Worm (Caenorhabditis elegans): ENCODE data around the gene scl-9.

scl-9 gene

DNA sequence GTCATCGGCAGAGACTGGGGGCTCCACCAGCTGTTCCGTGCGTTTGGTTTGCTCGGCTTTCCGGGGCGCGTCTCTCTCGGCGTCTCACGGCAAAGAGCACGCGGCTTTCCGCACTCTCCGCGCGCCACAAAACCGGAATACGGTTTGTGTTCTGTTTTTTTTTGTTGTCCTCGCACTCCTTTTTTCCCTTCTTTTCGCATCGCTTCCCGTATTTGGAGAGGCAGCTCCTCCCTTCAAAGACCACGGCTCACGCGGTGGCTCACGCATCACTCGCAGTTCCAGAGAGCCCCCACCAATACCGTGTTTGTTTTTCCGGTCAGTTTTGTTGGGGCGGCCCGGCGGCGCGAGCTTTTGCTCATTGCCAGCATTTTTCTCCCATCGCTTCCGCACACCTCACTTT lies 24.1 kb upstream of the scl-9 start:
- TF ChIP-seq fkh-10 (GFP tag; optimal IDR thresholded peaks at IDR 0.05) (no peak), dve-1 (tag; optimal IDR thresholded peaks at IDR 0.05) (no peak), nhr-232 (tag; optimal IDR thresholded peaks at IDR 0.05) (no peak), pat-9 (tag; optimal IDR thresholded peaks at IDR 0.05) (no peak), ceh-22 (tag; optimal IDR thresholded peaks at IDR 0.05) (no peak), fax-1 (tag; optimal IDR thresholded peaks at IDR 0.05) (peak; percentile 57), hlh-6 (tag; optimal IDR thresholded peaks at IDR 0.05) (peak; percentile 54), ceh-18 (tag; optimal IDR thresholded peaks at IDR 0.05) (no peak), pag-3 (tag; optimal IDR thresholded peaks at IDR 0.05; ENCODE audit: borderline replicate concordance) (no peak), unc-86 (tag; optimal IDR thresholded peaks at IDR 0.05) (no peak), elt-4 (tag; optimal IDR thresholded peaks at IDR 0.05) (peak; percentile 55), nfya-1 (tag; optimal IDR thresholded peaks at IDR 0.05) (no peak), ahr-1 (tag; optimal IDR thresholded peaks at IDR 0.05) (no peak), C08G9.2 (tag; optimal IDR thresholded peaks at IDR 0.05) (peak; percentile 36), tbx-2 (tag; optimal IDR thresholded peaks at IDR 0.05) (peak; percentile 21)

DNA sequence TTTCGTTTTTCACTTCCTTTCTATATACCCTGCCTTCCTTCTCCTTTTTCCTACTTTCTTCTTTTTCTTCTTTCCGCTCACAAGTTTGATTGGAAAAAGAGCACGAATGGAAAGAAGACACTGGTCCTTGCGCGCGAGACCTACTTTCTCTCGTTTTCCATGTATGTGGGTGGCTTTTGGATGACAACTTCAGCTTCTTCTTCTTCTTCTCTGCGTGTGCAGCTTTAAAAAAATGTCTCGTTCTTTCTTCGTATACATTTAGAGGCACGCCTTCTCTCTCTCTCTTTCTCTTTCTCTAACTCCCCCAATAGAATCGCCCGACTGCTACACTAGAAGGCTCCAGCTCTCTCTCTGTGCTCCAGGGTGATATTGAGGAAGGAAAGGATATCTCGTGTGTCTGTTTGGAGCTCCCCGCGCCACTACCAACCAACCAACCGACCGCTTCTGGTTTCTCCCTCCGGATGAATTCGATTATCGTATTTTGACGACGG lies 21.1 kb upstream of the scl-9 start:
- TF ChIP-seq fkh-6 (tag; optimal IDR thresholded peaks at IDR 0.05) (peak; percentile 1), ceh-18 (tag; optimal IDR thresholded peaks at IDR 0.05) (peak; percentile 20), ets-4 (tag; optimal IDR thresholded peaks at IDR 0.05) (no peak), ceh-31 (tag; optimal IDR thresholded peaks at IDR 0.05) (peak; percentile 36), nfya-1 (tag; optimal IDR thresholded peaks at IDR 0.05) (peak; percentile 33), ceh-19 (GFP tag; optimal IDR thresholded peaks at IDR 0.05) (peak; percentile 33), gmeb-2 (tag; optimal IDR thresholded peaks at IDR 0.05) (no peak), fax-1 (tag; optimal IDR thresholded peaks at IDR 0.05) (peak; percentile 2), unc-42 (tag; optimal IDR thresholded peaks at IDR 0.05) (peak; percentile 93)

DNA sequence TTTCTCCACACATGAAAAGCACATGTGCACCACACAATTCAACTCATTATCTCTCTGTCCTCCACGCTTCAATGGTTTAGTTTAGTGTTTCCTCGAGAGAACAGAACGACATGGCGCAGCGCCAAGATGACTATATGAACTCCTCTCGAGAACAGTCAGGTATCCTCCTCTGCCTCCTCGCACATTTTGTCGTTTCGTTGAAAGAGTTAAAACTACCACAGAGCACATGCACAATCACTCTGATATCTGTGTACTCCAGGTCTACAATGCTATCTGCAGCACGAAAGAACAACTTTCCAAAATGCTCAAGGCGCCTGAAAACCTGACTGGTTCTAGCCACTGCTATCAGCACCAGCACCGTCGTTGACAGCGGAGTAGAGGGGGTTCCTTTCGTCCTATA lies 20.2 kb upstream of the scl-9 start:
- TF ChIP-seq npax-4 (tag; optimal IDR thresholded peaks at IDR 0.05) (no peak), lim-6 (tag; optimal IDR thresholded peaks at IDR 0.05) (no peak), madf-2 (tag; optimal IDR thresholded peaks at IDR 0.05) (no peak), eyg-1 (tag; optimal IDR thresholded peaks at IDR 0.05) (no peak), unc-42 (tag; optimal IDR thresholded peaks at IDR 0.05) (no peak), nhr-11 (tag; optimal IDR thresholded peaks at IDR 0.05) (no peak), ceh-31 (tag; optimal IDR thresholded peaks at IDR 0.05) (no peak), fkh-10 (GFP tag; optimal IDR thresholded peaks at IDR 0.05) (no peak), pqm-1 (tag; optimal IDR thresholded peaks at IDR 0.05) (no peak), sox-4 (tag; optimal IDR thresholded peaks at IDR 0.05) (no peak), tbx-2 (tag; optimal IDR thresholded peaks at IDR 0.05) (no peak), sdc-2 (tag; optimal IDR thresholded peaks at IDR 0.05) (no peak), hlh-15 (tag; optimal IDR thresholded peaks at IDR 0.05) (no peak), elt-2 (tag; optimal IDR thresholded peaks at IDR 0.05) (no peak), ama-1 (optimal IDR thresholded peaks at IDR 0.05) (no peak), ceh-14 (tag; optimal IDR thresholded peaks at IDR 0.05) (no peak), F13H6.1 (tag; optimal IDR thresholded peaks at IDR 0.05) (no peak)

DNA sequence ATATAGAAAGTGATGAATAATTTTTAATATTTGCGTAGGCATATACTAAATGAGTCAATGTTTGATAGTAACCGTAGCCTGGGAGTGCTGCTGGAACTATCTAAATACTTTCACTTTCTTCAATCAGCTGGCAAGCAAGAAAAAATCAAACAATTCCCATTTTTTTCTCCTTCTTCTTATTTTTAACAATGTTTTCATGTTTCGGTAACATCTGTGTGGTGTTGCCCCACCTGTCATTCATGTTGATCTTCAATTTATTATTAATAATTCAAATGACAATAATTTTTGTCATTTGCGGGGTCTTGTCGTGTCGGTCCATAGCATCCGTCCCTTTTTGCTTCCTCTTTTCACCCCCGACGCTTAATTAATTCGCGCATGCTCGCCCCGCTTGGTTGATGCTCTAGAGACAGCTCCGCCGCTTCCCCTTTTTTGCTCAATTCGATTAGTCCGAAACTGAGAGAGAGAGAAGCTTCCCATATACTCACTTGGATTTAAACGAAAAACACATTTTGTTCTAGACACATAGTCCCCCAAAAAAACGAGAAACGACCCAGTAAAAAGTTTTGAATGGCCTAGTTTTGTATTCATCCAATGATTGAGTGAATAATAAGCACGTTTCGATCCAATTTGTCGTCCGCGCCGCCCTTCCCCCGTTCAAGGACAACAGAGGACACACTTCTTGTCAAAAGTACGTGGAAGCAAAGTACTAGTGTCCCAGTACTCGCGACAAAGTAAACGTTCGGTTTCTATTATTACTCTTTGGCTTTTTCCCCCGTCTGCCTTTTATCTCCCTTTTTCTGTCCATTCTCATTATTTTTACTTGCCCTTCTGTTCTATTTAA lies 18.9 kb upstream of the scl-9 start:
- TF ChIP-seq pros-1 (tag; optimal IDR thresholded peaks at IDR 0.05) (no peak), hlh-30 (tag; optimal IDR thresholded peaks at IDR 0.05; ENCODE audit: insufficient read depth) (no peak), ref-2 (tag; optimal IDR thresholded peaks at IDR 0.05) (peak; percentile 44), sox-4 (tag; optimal IDR thresholded peaks at IDR 0.05) (no peak), ceh-2 (tag; optimal IDR thresholded peaks at IDR 0.05) (no peak), unc-55 (GFP tag; optimal IDR thresholded peaks at IDR 0.05) (no peak), ceh-31 (tag; optimal IDR thresholded peaks at IDR 0.05) (peak; percentile 12), ceh-14 (tag; optimal IDR thresholded peaks at IDR 0.05) (peak; percentile 68), dmd-4 (tag; optimal IDR thresholded peaks at IDR 0.05; ENCODE audit: borderline replicate concordance) (no peak), fax-1 (tag; optimal IDR thresholded peaks at IDR 0.05) (peak; percentile 5), dve-1 (tag; optimal IDR thresholded peaks at IDR 0.05) (no peak), elt-2 (tag; optimal IDR thresholded peaks at IDR 0.05) (no peak), pag-3 (tag; optimal IDR thresholded peaks at IDR 0.05; ENCODE audit: borderline replicate concordance) (no peak), fkh-10 (GFP tag; optimal IDR thresholded peaks at IDR 0.05) (no peak), pha-2 (tag; optimal IDR thresholded peaks at IDR 0.05) (no peak), nfya-1 (tag; optimal IDR thresholded peaks at IDR 0.05) (no peak), T23F11.4 (GFP tag; optimal IDR thresholded peaks at IDR 0.05) (no peak), nhr-11 (tag; optimal IDR thresholded peaks at IDR 0.05) (no peak), hlh-13 (GFP tag; optimal IDR thresholded peaks at IDR 0.05) (no peak), unc-42 (tag; optimal IDR thresholded peaks at IDR 0.05) (peak; percentile 71), unc-86 (tag; optimal IDR thresholded peaks at IDR 0.05) (peak; percentile 8), ceh-45 (GFP tag; IDR thresholded peaks at IDR 0.05) (no peak), sdc-2 (tag; optimal IDR thresholded peaks at IDR 0.05) (no peak), tbx-2 (tag; optimal IDR thresholded peaks at IDR 0.05) (no peak)
